Fruit fly (Drosophila melanogaster) Kc167 (cell line): ENCODE results near the gene CG15047.

Experiments
- Sin3A ChIP-seq: fragments of >200 bp; optimal IDR thresholded peaks from 2 replicates; lab custom pipeline; 2018; ENCODE audit warnings: missing external identifiers
- ttk ChIP-seq: sonication (Bioruptor generic); optimal IDR thresholded peaks from 2 replicates; lab custom pipeline; 2017; ENCODE audit warnings: missing external identifiers

DNA sequence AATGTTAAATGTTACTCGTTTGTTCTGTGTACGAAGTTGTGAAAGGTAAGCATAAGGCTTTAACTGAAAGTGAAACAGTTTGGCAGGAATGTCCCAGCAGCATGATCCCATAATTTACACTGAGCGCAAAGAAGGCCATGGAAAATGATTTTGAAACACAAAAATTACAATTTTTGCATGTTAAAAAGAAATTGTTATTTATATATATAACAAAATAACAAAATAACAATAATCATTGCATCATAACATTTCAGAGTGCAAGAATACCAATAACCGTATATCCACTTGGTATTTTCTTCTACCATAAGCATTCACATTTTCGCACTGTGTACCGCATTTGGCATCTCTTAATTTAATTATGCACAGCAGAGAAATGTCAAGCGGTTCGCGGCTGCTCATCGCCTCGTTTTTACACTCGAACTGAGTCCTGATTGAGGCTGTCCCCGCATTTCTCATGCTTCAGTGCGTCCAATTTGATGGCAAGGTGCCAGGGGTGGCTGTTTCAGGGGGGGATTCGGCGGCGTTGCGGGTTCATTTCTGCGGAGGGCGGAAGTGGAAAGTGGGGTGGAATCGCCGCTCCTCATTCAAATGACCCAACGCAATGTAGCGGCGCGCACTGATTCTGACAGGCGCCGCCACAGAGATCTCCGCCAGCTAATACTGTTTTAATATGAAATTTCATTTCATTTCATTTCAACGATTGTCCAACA is 5.9 kb upstream of the CG15047 start, which contains the start of gene CG6481:
- TF ChIP-seq Sin3A (lab: Kevin White, UChicago) = no peak
- no peak for TF ChIP-seq ttk (lab: Kevin White, UChicago)
